Worm (Caenorhabditis elegans) whole organism, L4/young adult: ENCODE measurements around the gene cpsf-1.

Experiments used
- W03F9.2 ChIP-seq: fragments of 150-350 bp; optimal IDR thresholded peaks from 2 replicates; lab custom pipeline; 2014; ENCODE audit warnings: missing biosample characterization, missing genetic modification characterization
- dao-5 ChIP-seq: sonication (generic microtip); optimal IDR thresholded peaks from 2 replicates; lab custom pipeline; 2016; ENCODE audit warnings: missing genotype, missing genetic modification characterization, moderate library complexity, missing compliant biosample characterization
- him-1 ChIP-seq: sonication (generic microtip); optimal IDR thresholded peaks from 2 replicates; lab custom pipeline; 2016; ENCODE audit warnings: missing genotype, missing genetic modification reagents, missing genetic modification characterization, missing compliant biosample characterization

DNA sequence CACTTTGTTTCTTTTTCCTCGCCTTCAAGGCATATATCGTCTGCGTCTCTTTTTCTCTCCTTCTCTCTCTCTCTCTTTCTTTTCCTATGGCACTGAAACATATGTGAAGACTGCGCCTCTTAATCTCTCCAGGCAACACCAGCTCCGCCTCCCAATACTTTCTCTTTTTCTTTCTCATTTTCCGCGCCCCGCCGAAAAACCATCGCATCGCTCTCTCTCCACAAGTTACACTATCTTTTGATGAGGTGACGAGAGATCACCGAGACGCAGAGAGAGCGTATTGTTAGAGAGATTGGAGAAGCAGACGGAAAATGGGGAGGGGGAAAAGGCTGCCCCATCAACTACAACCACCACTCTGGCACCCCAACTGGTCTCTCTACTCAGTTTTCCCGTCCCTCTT is 16.0 kb upstream of the cpsf-1 start:
- TF ChIP-seq him-1 (tag; lab: Kevin White, UChicago) = peak; percentile 59
- no peak for TF ChIP-seq W03F9.2 (tag; lab: Kevin White, UChicago)
- no peak for TF ChIP-seq dao-5 (tag; lab: Kevin White, UChicago)
